Fruit fly (Drosophila melanogaster): Measurements from ENCODE around the gene CG32986.

CG32986 gene

DNA sequence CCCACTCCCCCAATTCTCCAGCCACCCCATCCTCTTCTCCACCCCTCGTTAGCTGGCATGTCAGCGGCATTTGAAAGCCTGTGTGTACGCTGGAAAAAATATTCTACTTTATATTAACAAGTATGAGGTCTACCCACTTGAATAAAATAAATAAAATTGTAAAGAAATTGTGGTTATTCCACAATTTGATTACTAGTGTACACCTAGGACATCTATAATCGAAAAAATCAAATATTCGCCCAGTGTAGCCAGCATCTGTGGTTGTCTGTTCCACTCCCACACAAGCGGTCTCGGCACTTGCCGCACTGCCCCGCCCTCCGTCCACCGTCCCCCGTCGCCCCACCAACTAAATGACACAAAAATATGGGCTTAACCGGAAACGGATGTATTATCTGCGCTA is 1.8 kb upstream of the CG32986 start (continued):
- TF ChIP-seq lmd (GFP tag; IDR thresholded peaks at IDR 0.05) (peak; percentile 76), CG17186 (GFP tag; optimal IDR thresholded peaks at IDR 0.05) (no peak), crol (GFP tag; IDR thresholded peaks at IDR 0.05) (peak; percentile 73), D (optimal IDR thresholded peaks at IDR 0.05) (no peak), D (GFP tag; optimal IDR thresholded peaks at IDR 0.05) (peak; percentile 83), Xbp1 (GFP tag; optimal IDR thresholded peaks at IDR 0.05) (peak; percentile 70), hkb (optimal IDR thresholded peaks at IDR 0.05) (no peak), hkb (GFP tag; IDR thresholded peaks at IDR 0.05) (peak; percentile 81), CG4282 (GFP tag; optimal IDR thresholded peaks at IDR 0.05) (no peak), gce (GFP tag; IDR thresholded peaks at IDR 0.05) (peak; percentile 69; the same call in 2 of the 3 replicates), maf-S (GFP tag; optimal IDR thresholded peaks at IDR 0.05) (no peak), Hmx (GFP tag; optimal IDR thresholded peaks at IDR 0.05) (no peak), CG6654 (GFP tag; optimal IDR thresholded peaks at IDR 0.05) (peak; percentile 53), exex (tag; optimal IDR thresholded peaks at IDR 0.05) (peak; percentile 1), Rfx (GFP tag; IDR thresholded peaks at IDR 0.05) (peak; percentile 57; the same call in 1 of the 2 replicates), jumu (GFP tag; optimal IDR thresholded peaks at IDR 0.05) (peak; percentile 27), CG3995 (GFP tag; optimal IDR thresholded peaks at IDR 0.05) (no peak), hb (GFP tag; IDR thresholded peaks at IDR 0.05; ENCODE audit: partially characterized antibody) (no peak), grn (GFP tag; optimal IDR thresholded peaks at IDR 0.05) (no peak), CG8290 (GFP tag; optimal IDR thresholded peaks at IDR 0.05) (peak; percentile 34), CG8290 (tag; optimal IDR thresholded peaks at IDR 0.05) (no peak), jing (GFP tag; optimal IDR thresholded peaks at IDR 0.05) (peak; percentile 28), CG14860 (GFP tag; IDR thresholded peaks at IDR 0.05; ENCODE audit: partially characterized antibody) (no peak), row (GFP tag; IDR thresholded peaks at IDR 0.05) (peak; percentile 84), CG17612 (GFP tag; IDR thresholded peaks at IDR 0.05) (peak; percentile 48; the same call in 1 of the 2 replicates), CG1529 (GFP tag; optimal IDR thresholded peaks at IDR 0.05) (peak; percentile 33), CG12744 (GFP tag; optimal IDR thresholded peaks at IDR 0.05) (no peak), CG16813 (GFP tag; IDR thresholded peaks at IDR 0.05; ENCODE audit: partially characterized antibody) (no peak), gfzf (GFP tag; optimal IDR thresholded peaks at IDR 0.05) (no peak), Mrtf (GFP tag; IDR thresholded peaks at IDR 0.05) (peak; percentile 65; the same call in 2 of the 3 replicates), gsb (GFP tag; IDR thresholded peaks at IDR 0.05) (no peak), CG13624 (GFP tag; optimal IDR thresholded peaks at IDR 0.05) (peak; percentile 18), HmgD (GFP tag; optimal IDR thresholded peaks at IDR 0.05) (no peak), danr (GFP tag; IDR thresholded peaks at IDR 0.05) (peak; percentile 40; the same call in 1 of the 2 replicates), Rx (GFP tag; IDR thresholded peaks at IDR 0.05) (peak; percentile 50; the same call in 1 of the 2 replicates), ab (GFP tag; optimal IDR thresholded peaks at IDR 0.05) (no peak), Meics (GFP tag; optimal IDR thresholded peaks at IDR 0.05) (peak; percentile 47), Trl (optimal IDR thresholded peaks at IDR 0.05) (no peak), Trl (GFP tag; optimal IDR thresholded peaks at IDR 0.05) (peak; percentile 54), Camta (GFP tag; optimal IDR thresholded peaks at IDR 0.05) (no peak), CG10959 (GFP tag; IDR thresholded peaks at IDR 0.05) (peak; percentile 82), az2 (GFP tag; optimal IDR thresholded peaks at IDR 0.05) (peak; percentile 72), CG10431 (GFP tag; optimal IDR thresholded peaks at IDR 0.05) (no peak), sim (GFP tag; IDR thresholded peaks at IDR 0.05) (no peak), CG8281 (tag; optimal IDR thresholded peaks at IDR 0.05) (peak; percentile 34), CG3838 (GFP tag; optimal IDR thresholded peaks at IDR 0.05) (no peak), CG4424 (GFP tag; optimal IDR thresholded peaks at IDR 0.05) (peak; percentile 88), Fer2 (tag; optimal IDR thresholded peaks at IDR 0.05) (peak; percentile 11), CG15514 (GFP tag; optimal IDR thresholded peaks at IDR 0.05) (peak; percentile 32)

Measured in whole organism, embryonic.